Worm (Caenorhabditis elegans) whole organism, young adult: Measurements from ENCODE around the gene Y41G9A.10.
A peak's percentile ranks its signal among the peaks of the same experiment; 100 is the strongest.

ENCODE experiments used
- C06A6.2 ChIP-seq: fragments of 200-800 bp; sonication (Bioruptor generic); conservative IDR thresholded peaks from 2 replicates; pipeline ENCODE4 v1.3.6; 2022; ENCODE audit warnings: missing genetic modification characterization, missing compliant biosample characterization
- F10E7.11 ChIP-seq: sonication (generic microtip); optimal IDR thresholded peaks from 2 replicates; lab custom pipeline; 2017; ENCODE audit warnings: mild to moderate bottlenecking, missing genetic modification characterization, moderate library complexity, missing compliant biosample characterization
- F22D6.2 ChIP-seq: sonication (generic microtip); optimal IDR thresholded peaks from 2 replicates; lab custom pipeline; 2016; ENCODE audit warnings: mild to moderate bottlenecking, missing genetic modification characterization, missing compliant biosample characterization
- F55B11.4 ChIP-seq: sonication (generic microtip); optimal IDR thresholded peaks from 2 replicates; lab custom pipeline; 2016; ENCODE audit warnings: missing compliant biosample characterization, missing genetic modification characterization, borderline replicate concordance; ENCODE audit not compliant: insufficient read depth
- F57C9.4 ChIP-seq: sonication (generic microtip); optimal IDR thresholded peaks from 2 replicates; lab custom pipeline; 2017; ENCODE audit warnings: mild to moderate bottlenecking, missing genetic modification characterization, missing compliant biosample characterization
- K11D2.4 ChIP-seq: fragments of 200-800 bp; sonication (Bioruptor generic); IDR thresholded peaks from 2 replicates; pipeline ENCODE4 v1.3.6; 2022; ENCODE audit warnings: missing genetic modification reagents, missing genetic modification characterization, missing compliant biosample characterization
- Y53G8AR.9 ChIP-seq: fragments of 200-800 bp; sonication (Bioruptor generic); conservative IDR thresholded peaks from 2 replicates; pipeline ENCODE4 v1.3.6; 2022; ENCODE audit warnings: missing genetic modification reagents, missing genetic modification characterization, missing compliant biosample characterization
- Y67H2A.10 ChIP-seq: fragments of 200-800 bp; sonication (Bioruptor generic); conservative IDR thresholded peaks from 2 replicates; pipeline ENCODE4 v1.3.6; 2022; ENCODE audit warnings: missing genetic modification reagents, missing genetic modification characterization, missing compliant biosample characterization
- Y79H2A.3 ChIP-seq: fragments of 200-800 bp; sonication (Bioruptor generic); conservative IDR thresholded peaks from 2 replicates; pipeline ENCODE4 v1.3.6; 2022; ENCODE audit warnings: missing genetic modification reagents, missing genetic modification characterization, missing compliant biosample characterization
- ZK185.1 ChIP-seq: sonication (generic microtip); optimal IDR thresholded peaks from 2 replicates; lab custom pipeline; 2016; ENCODE audit warnings: mild to moderate bottlenecking, missing genetic modification characterization, missing compliant biosample characterization; ENCODE audit not compliant: poor library complexity, severe bottlenecking
- akir-1 ChIP-seq: fragments of 200-800 bp; sonication (Bioruptor generic); optimal IDR thresholded peaks from 2 replicates; lab custom pipeline; 2018; ENCODE audit warnings: mild to moderate bottlenecking, missing genetic modification characterization, moderate library complexity, missing compliant biosample characterization
- ama-1 ChIP-seq, 3 experiments: fragments of 150-350 bp in 1 of 3; sonication (generic microtip) in 2 of 3; optimal IDR thresholded peaks; 2 replicates each; lab custom pipeline; 2014 to 2018; ENCODE audit warnings: missing biosample characterization in 2 of 3, missing genetic modification characterization in 2 of 3, missing genetic modification reagents in 2 of 3
- aptf-3 ChIP-seq: fragments of 200-800 bp; sonication (Bioruptor generic); IDR thresholded peaks from 2 replicates; pipeline ENCODE4 v1.3.6; 2022; ENCODE audit warnings: missing genetic modification characterization, missing compliant biosample characterization
- atf-7 ChIP-seq: sonication (generic microtip); optimal IDR thresholded peaks from 2 replicates; lab custom pipeline; 2017; ENCODE audit warnings: mild to moderate bottlenecking, missing genetic modification characterization, missing compliant biosample characterization
- athp-1 ChIP-seq: sonication (generic microtip); optimal IDR thresholded peaks from 2 replicates; lab custom pipeline; 2017; ENCODE audit warnings: mild to moderate bottlenecking, missing genetic modification characterization, missing compliant biosample characterization
- cebp-1 ChIP-seq, 2 experiments: fragments of 200-800 bp in 1 of 2; sonication (Bioruptor generic) in 1 of 2; sonication (generic microtip) in 1 of 2; IDR thresholded peaks in 1 of 2; optimal IDR thresholded peaks in 1 of 2; 2 replicates each; pipeline versions ENCODE4 v1.3.6 to Lab custom; 2017 to 2022; ENCODE audit warnings: missing compliant biosample characterization in 2 of 2, missing genetic modification characterization in 2 of 2, mild to moderate bottlenecking in 1 of 2, missing genetic modification reagents in 1 of 2, moderate library complexity in 1 of 2
- cebp-2 ChIP-seq: fragments of 200-800 bp; sonication (Bioruptor generic); IDR thresholded peaks from 2 replicates; pipeline ENCODE4 v1.3.6; 2022; ENCODE audit warnings: missing genetic modification characterization, missing compliant biosample characterization
- ceh-27 ChIP-seq: fragments of 200-800 bp; sonication (Bioruptor generic); optimal IDR thresholded peaks from 2 replicates; lab custom pipeline; 2018; ENCODE audit warnings: mild to moderate bottlenecking, missing genetic modification characterization, moderate library complexity, missing compliant biosample characterization
- ceh-91 ChIP-seq: fragments of 200-800 bp; sonication (Bioruptor generic); IDR thresholded peaks from 2 replicates; pipeline ENCODE4 v1.3.6; 2022; ENCODE audit warnings: missing genetic modification reagents, missing genetic modification characterization, missing compliant biosample characterization
- dpff-1 ChIP-seq: sonication (generic microtip); optimal IDR thresholded peaks from 2 replicates; lab custom pipeline; 2017; ENCODE audit warnings: mild to moderate bottlenecking, missing genetic modification characterization, missing compliant biosample characterization
- ekl-4 ChIP-seq: fragments of 200-800 bp; sonication (Bioruptor generic); IDR thresholded peaks from 2 replicates; pipeline ENCODE4 v1.3.6; 2022; ENCODE audit warnings: missing genetic modification reagents, missing genetic modification characterization, missing compliant biosample characterization
- ets-4 ChIP-seq: fragments of 200-800 bp; sonication (Bioruptor generic); optimal IDR thresholded peaks from 2 replicates; lab custom pipeline; 2018; ENCODE audit warnings: mild to moderate bottlenecking, missing genetic modification characterization, missing compliant biosample characterization
- hlh-26 ChIP-seq: fragments of 200-800 bp; sonication (Bioruptor generic); conservative IDR thresholded peaks from 2 replicates; pipeline ENCODE4 v1.3.6; 2022; ENCODE audit warnings: missing genetic modification reagents, missing genetic modification characterization, missing compliant biosample characterization
- hmg-1.2 ChIP-seq: fragments of 200-800 bp; sonication (Bioruptor generic); IDR thresholded peaks from 2 replicates; pipeline ENCODE4 v1.3.6; 2022; ENCODE audit warnings: missing genetic modification reagents, missing genetic modification characterization, missing compliant biosample characterization
- let-526 ChIP-seq: fragments of 200-800 bp; sonication (Bioruptor generic); IDR thresholded peaks from 2 replicates; pipeline ENCODE4 v1.3.6; 2022; ENCODE audit warnings: missing genetic modification reagents, missing genetic modification characterization, missing compliant biosample characterization
- let-607 ChIP-seq, 2 experiments: fragments of 200-800 bp in 1 of 2; sonication (Bioruptor generic) in 1 of 2; sonication (generic microtip) in 1 of 2; optimal IDR thresholded peaks; 2 replicates each; lab custom pipeline; 2016 to 2018; ENCODE audit warnings: mild to moderate bottlenecking in 2 of 2, missing compliant biosample characterization in 2 of 2, missing genetic modification characterization in 2 of 2, moderate library complexity in 2 of 2, missing genotype in 1 of 2
- lin-54 ChIP-seq: fragments of 200-800 bp; sonication (Bioruptor generic); optimal IDR thresholded peaks from 2 replicates; lab custom pipeline; 2018; ENCODE audit warnings: mild to moderate bottlenecking, missing genetic modification characterization, missing compliant biosample characterization
- lir-1 ChIP-seq: fragments of 200-800 bp; sonication (Bioruptor generic); conservative IDR thresholded peaks from 2 replicates; pipeline ENCODE4 v1.3.6; 2022; ENCODE audit warnings: missing genetic modification reagents, missing genetic modification characterization, missing compliant biosample characterization
- lsl-1 ChIP-seq: fragments of 200-800 bp; sonication (Bioruptor generic); optimal IDR thresholded peaks from 2 replicates; lab custom pipeline; 2018; ENCODE audit warnings: mild to moderate bottlenecking, missing genetic modification characterization, moderate library complexity, missing compliant biosample characterization
- lsy-27 ChIP-seq: sonication (generic microtip); optimal IDR thresholded peaks from 2 replicates; lab custom pipeline; 2017; ENCODE audit warnings: missing genetic modification characterization, mild to moderate bottlenecking, missing compliant biosample characterization, antibody characterized with exemption, missing genotype, borderline replicate concordance; ENCODE audit not compliant: insufficient read depth
- madf-10 ChIP-seq: sonication (generic microtip); optimal IDR thresholded peaks from 2 replicates; lab custom pipeline; 2016; ENCODE audit warnings: mild to moderate bottlenecking, missing genetic modification characterization, missing compliant biosample characterization
- madf-6 ChIP-seq: fragments of 200-800 bp; sonication (Bioruptor generic); IDR thresholded peaks from 2 replicates; pipeline ENCODE4 v1.3.6; 2022; ENCODE audit warnings: missing genetic modification reagents, missing genetic modification characterization, missing compliant biosample characterization
- madf-8 ChIP-seq: fragments of 200-800 bp; sonication (Bioruptor generic); conservative IDR thresholded peaks from 2 replicates; pipeline ENCODE4 v1.3.6; 2022; ENCODE audit warnings: missing genetic modification reagents, missing genetic modification characterization, missing compliant biosample characterization
- mcd-1 ChIP-seq: fragments of 200-800 bp; sonication (Bioruptor generic); IDR thresholded peaks from 2 replicates; pipeline ENCODE4 v1.3.6; 2022; ENCODE audit warnings: missing genetic modification reagents, missing genetic modification characterization, missing compliant biosample characterization
- mel-28 ChIP-seq: sonication (generic microtip); optimal IDR thresholded peaks from 2 replicates; lab custom pipeline; 2016; ENCODE audit warnings: borderline replicate concordance, mild to moderate bottlenecking, missing genetic modification characterization, missing compliant biosample characterization
- mxl-1 ChIP-seq: sonication (generic microtip); optimal IDR thresholded peaks from 2 replicates; lab custom pipeline; 2016; ENCODE audit warnings: missing genetic modification characterization, missing compliant biosample characterization
- nfya-1 ChIP-seq: sonication (generic microtip); optimal IDR thresholded peaks from 2 replicates; lab custom pipeline; 2017; ENCODE audit warnings: antibody characterized with exemption, missing compliant biosample characterization, missing genetic modification characterization, borderline replicate concordance; ENCODE audit not compliant: insufficient read depth
- nfyb-1 ChIP-seq: fragments of 200-800 bp; sonication (Bioruptor generic); IDR thresholded peaks from 2 replicates; pipeline ENCODE4 v1.3.6; 2022; ENCODE audit warnings: missing genetic modification reagents, missing genetic modification characterization, missing compliant biosample characterization
- nhr-120 ChIP-seq: fragments of 200-800 bp; sonication (Bioruptor generic); IDR thresholded peaks from 2 replicates; pipeline ENCODE4 v1.3.6; 2022; ENCODE audit warnings: missing genetic modification characterization, missing compliant biosample characterization
- pha-4 ChIP-seq: fragments of 150-350 bp; sonication (generic microtip); optimal IDR thresholded peaks from 2 replicates; lab custom pipeline; 2014; ENCODE audit warnings: missing biosample characterization, missing genetic modification reagents, missing genetic modification characterization
- rcor-1 ChIP-seq: fragments of 200-800 bp; sonication (Bioruptor generic); IDR thresholded peaks from 2 replicates; pipeline ENCODE4 v1.3.6; 2022; ENCODE audit warnings: missing genetic modification reagents, missing genetic modification characterization, missing compliant biosample characterization
- repo-1 ChIP-seq: sonication (generic microtip); optimal IDR thresholded peaks from 2 replicates; lab custom pipeline; 2017; ENCODE audit warnings: mild to moderate bottlenecking, missing genetic modification characterization, missing compliant biosample characterization
- sdz-38 ChIP-seq: sonication (generic microtip); optimal IDR thresholded peaks from 2 replicates; lab custom pipeline; 2016; ENCODE audit warnings: missing genotype, missing genetic modification characterization, missing compliant biosample characterization
- sea-2 ChIP-seq: fragments of 200-800 bp; sonication (Bioruptor generic); IDR thresholded peaks from 2 replicates; pipeline ENCODE4 v1.3.6; 2022; ENCODE audit warnings: missing genetic modification characterization, missing compliant biosample characterization
- somi-1 ChIP-seq: fragments of 200-800 bp; sonication (Bioruptor generic); optimal IDR thresholded peaks from 2 replicates; lab custom pipeline; 2018; ENCODE audit warnings: mild to moderate bottlenecking, missing genetic modification characterization, missing compliant biosample characterization
- ztf-25 ChIP-seq: fragments of 200-800 bp; sonication (Bioruptor generic); IDR thresholded peaks from 2 replicates; pipeline ENCODE4 v1.3.6; 2022; ENCODE audit warnings: missing genetic modification reagents, missing genetic modification characterization, missing compliant biosample characterization
- ztf-3 ChIP-seq: fragments of 200-800 bp; sonication (Bioruptor generic); optimal IDR thresholded peaks from 2 replicates; lab custom pipeline; 2018; ENCODE audit warnings: mild to moderate bottlenecking, missing genetic modification characterization, missing compliant biosample characterization

Gene Y41G9A.10

DNA sequence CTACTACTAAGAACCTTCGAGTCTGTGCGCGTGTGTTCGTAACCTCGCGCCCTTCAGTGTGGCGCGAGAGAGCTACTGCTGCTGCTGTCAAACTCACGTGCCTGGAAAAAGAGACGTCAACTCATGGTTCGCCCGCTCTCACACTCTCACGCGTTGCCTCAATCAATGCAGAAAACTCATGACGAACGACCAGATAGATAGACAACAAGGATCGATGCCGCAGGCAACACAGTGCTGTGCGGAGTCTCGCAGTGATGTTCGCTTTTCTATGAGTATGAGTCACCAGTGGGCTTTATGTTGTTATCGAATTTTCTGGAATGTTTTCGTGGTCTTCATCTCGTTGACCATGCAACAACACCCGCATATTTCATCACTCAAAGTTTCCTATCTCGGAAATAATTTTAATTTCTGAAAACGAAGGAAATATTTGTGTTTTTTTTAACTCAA lies 25.2 kb upstream of the Y41G9A.10 start (continued):
- TF ChIP-seq mcd-1 (GFP tag; lab: Robert Waterston, UW) (peak; percentile 76), lsy-27 (no peak), ztf-25 (GFP tag; lab: Robert Waterston, UW) (no peak), F55B11.4 (no peak), mel-28 (tag; lab: Kevin White, UChicago) (no peak), madf-8 (GFP tag; lab: Robert Waterston, UW) (no peak), madf-6 (GFP tag; lab: Robert Waterston, UW) (no peak), hlh-26 (GFP tag; lab: Robert Waterston, UW) (no peak), lin-54 (GFP tag; lab: Kevin White, UChicago) (peak; percentile 55), nhr-120 (GFP tag; lab: Robert Waterston, UW) (0 out of 2 replicates have a peak, but pooled peaks have one; percentile 80), madf-10 (tag; lab: Kevin White, UChicago) (peak; percentile 81), ztf-3 (no peak), Y67H2A.10 (peak; percentile 79), rcor-1 (GFP tag; lab: Robert Waterston, UW) (peak; percentile 55), mxl-1 (peak; percentile 52), lsl-1 (GFP tag; lab: Kevin White, UChicago) (no peak), lir-1 (GFP tag; lab: Robert Waterston, UW) (peak; percentile 78), nfya-1 (tag; lab: Kevin White, UChicago) (no peak), let-607 (tag; optimal IDR thresholded peaks at IDR 0.05; lab: Kevin White, UChicago) (peak in 1 of 2 experiments; percentile 41), ZK185.1 (tag; lab: Kevin White, UChicago) (peak; percentile 53), ets-4 (GFP tag; lab: Kevin White, UChicago) (peak; percentile 77), K11D2.4 (peak; percentile 92), athp-1 (tag; lab: Kevin White, UChicago) (peak; percentile 66), let-526 (GFP tag; lab: Robert Waterston, UW) (peak; percentile 93; the same call in 1 of the 2 replicates), nfyb-1 (peak; percentile 94), akir-1 (no peak), C06A6.2 (GFP tag; lab: Robert Waterston, UW) (peak; percentile 81), ceh-27 (GFP tag; lab: Kevin White, UChicago) (peak; percentile 75), cebp-2 (GFP tag; lab: Robert Waterston, UW) (no peak), ceh-91 (no peak; the same call in 1 of the 2 replicates), pha-4 (tag; lab: Kevin White, UChicago) (peak; percentile 71), sea-2 (GFP tag; lab: Robert Waterston, UW) (peak; percentile 66; the same call in 1 of the 2 replicates), somi-1 (peak; percentile 84), cebp-1 (GFP tag; IDR thresholded peaks at IDR 0.05; lab: Robert Waterston, UW) (peak; percentile 62), cebp-1 (tag; optimal IDR thresholded peaks at IDR 0.05; lab: Kevin White, UChicago) (peak; percentile 92), F10E7.11 (peak; percentile 8), dpff-1 (no peak), F22D6.2 (no peak), hmg-1.2 (peak; percentile 52; the same call in 1 of the 2 replicates), ama-1 (optimal IDR thresholded peaks at IDR 0.05; lab: Kevin White, UChicago) (peak; percentile 68), ama-1 (GFP tag; optimal IDR thresholded peaks at IDR 0.05; lab: Kevin White, UChicago) (no peak), sdz-38 (tag; lab: Kevin White, UChicago) (no peak), Y79H2A.3 (0 out of 2 replicates have a peak, but pooled peaks have one; percentile 9), ekl-4 (peak; percentile 92), repo-1 (tag; lab: Kevin White, UChicago) (peak; percentile 3), atf-7 (tag; lab: Kevin White, UChicago) (peak; percentile 94), aptf-3 (GFP tag; lab: Robert Waterston, UW) (no peak), F57C9.4 (tag; lab: Kevin White, UChicago) (no peak), Y53G8AR.9 (GFP tag; lab: Robert Waterston, UW) (peak; percentile 74)
